Worm (Caenorhabditis elegans) whole organism, L1 larva: Measurements from ENCODE around the gene nifk-1.

Experiments used
- C04F5.9 ChIP-seq: sonication (generic microtip); optimal IDR thresholded peaks from 2 replicates; lab custom pipeline; 2016; ENCODE audit warnings: missing genetic modification characterization, missing compliant biosample characterization
- C16A3.4 ChIP-seq: fragments of 150-350 bp; optimal IDR thresholded peaks from 2 replicates; lab custom pipeline; 2014; ENCODE audit warnings: missing biosample characterization, missing genetic modification characterization
- C34B4.2 ChIP-seq: sonication (generic microtip); optimal IDR thresholded peaks from 2 replicates; lab custom pipeline; 2017; ENCODE audit warnings: mild to moderate bottlenecking, missing genetic modification characterization, missing compliant biosample characterization
- F16B12.6 ChIP-seq: fragments of 150-350 bp; optimal IDR thresholded peaks from 2 replicates; lab custom pipeline; 2014; ENCODE audit warnings: missing biosample characterization, missing genetic modification characterization
- aha-1 ChIP-seq: fragments of 150-350 bp; optimal IDR thresholded peaks from 2 replicates; lab custom pipeline; 2014; ENCODE audit warnings: missing biosample characterization, missing genetic modification characterization
- ama-1 ChIP-seq: fragments of 150-350 bp; optimal IDR thresholded peaks from 2 replicates; lab custom pipeline; 2014
- ceh-63 ChIP-seq: fragments of 200-800 bp; sonication (Bioruptor generic); optimal IDR thresholded peaks from 2 replicates; lab custom pipeline; 2018; ENCODE audit warnings: mild to moderate bottlenecking, missing genetic modification characterization, missing compliant biosample characterization
- ceh-8 ChIP-seq: fragments of 200-800 bp; sonication (Bioruptor generic); optimal IDR thresholded peaks from 2 replicates; lab custom pipeline; 2018; ENCODE audit warnings: mild to moderate bottlenecking, missing genetic modification characterization, moderate library complexity, missing compliant biosample characterization
- ceh-82 ChIP-seq, 3 experiments: fragments of 150-350 bp in 1 of 3; sonication (generic microtip) in 2 of 3; optimal IDR thresholded peaks; 2 replicates each; lab custom pipeline; 2014 to 2017; ENCODE audit warnings: missing biosample characterization in 3 of 3, missing genetic modification characterization in 3 of 3
- ceh-88 ChIP-seq: fragments of 200-800 bp; sonication (Bioruptor generic); IDR thresholded peaks from 2 replicates; pipeline ENCODE4 v1.3.6; 2022; ENCODE audit warnings: missing genetic modification characterization, missing compliant biosample characterization
- dsc-1 ChIP-seq: sonication (generic microtip); optimal IDR thresholded peaks from 2 replicates; lab custom pipeline; 2016; ENCODE audit warnings: mild to moderate bottlenecking, missing genetic modification characterization, missing compliant biosample characterization
- egl-13 ChIP-seq: sonication (generic microtip); optimal IDR thresholded peaks from 2 replicates; lab custom pipeline; 2016; ENCODE audit warnings: missing genotype, missing genetic modification reagents, missing genetic modification characterization, missing compliant biosample characterization
- elt-2 ChIP-seq: sonication (generic microtip); optimal IDR thresholded peaks from 2 replicates; lab custom pipeline; 2016; ENCODE audit warnings: missing genetic modification characterization, mild to moderate bottlenecking, inconsistent platforms, missing compliant biosample characterization, missing genetic modification reagents
- fos-1 ChIP-seq: fragments of 150-350 bp; optimal IDR thresholded peaks from 2 replicates; lab custom pipeline; 2014; ENCODE audit warnings: missing biosample characterization, missing genetic modification characterization
- hlh-17 ChIP-seq: fragments of 200-800 bp; sonication (Bioruptor generic); optimal IDR thresholded peaks from 2 replicates; lab custom pipeline; 2018; ENCODE audit warnings: missing genetic modification characterization, mild to moderate bottlenecking, missing compliant biosample characterization, moderate library complexity, borderline replicate concordance
- hlh-4 ChIP-seq: sonication (generic microtip); optimal IDR thresholded peaks from 2 replicates; lab custom pipeline; 2016; ENCODE audit warnings: mild to moderate bottlenecking, missing genetic modification characterization, missing compliant biosample characterization
- irx-1 ChIP-seq: sonication (generic microtip); optimal IDR thresholded peaks from 2 replicates; lab custom pipeline; 2016; ENCODE audit warnings: missing genetic modification characterization, missing compliant biosample characterization
- isw-1 ChIP-seq: fragments of 200-800 bp; sonication (Bioruptor generic); IDR thresholded peaks from 2 replicates; pipeline ENCODE4 v1.3.6; 2022; ENCODE audit warnings: missing genetic modification characterization, missing compliant biosample characterization
- lin-15B ChIP-seq: fragments of 150-350 bp; sonication (generic microtip); optimal IDR thresholded peaks from 3 replicates; lab custom pipeline; 2014; ENCODE audit warnings: missing biosample characterization, missing genetic modification characterization
- lin-39 ChIP-seq: fragments of 150-350 bp; optimal IDR thresholded peaks from 2 replicates; lab custom pipeline; 2014; ENCODE audit warnings: missing biosample characterization, missing genetic modification reagents, missing genetic modification characterization
- lir-3 ChIP-seq: sonication (generic microtip); optimal IDR thresholded peaks from 2 replicates; lab custom pipeline; 2016; ENCODE audit warnings: mild to moderate bottlenecking, missing genetic modification characterization, moderate library complexity, missing compliant biosample characterization; ENCODE audit not compliant: poor library complexity
- mef-2 ChIP-seq: fragments of 150-350 bp; optimal IDR thresholded peaks from 2 replicates; lab custom pipeline; 2014; ENCODE audit warnings: missing biosample characterization, missing genetic modification characterization
- nhr-11 ChIP-seq: fragments of 150-350 bp; optimal IDR thresholded peaks from 2 replicates; lab custom pipeline; 2014; ENCODE audit warnings: missing biosample characterization, missing genetic modification characterization
- nhr-19 ChIP-seq: fragments of 200-800 bp; sonication (Bioruptor generic); conservative IDR thresholded peaks from 2 replicates; pipeline ENCODE4 v1.3.6; 2022; ENCODE audit warnings: missing genetic modification characterization, missing compliant biosample characterization
- nhr-237 ChIP-seq: fragments of 150-350 bp; optimal IDR thresholded peaks from 2 replicates; lab custom pipeline; 2014; ENCODE audit warnings: missing biosample characterization, missing genetic modification characterization
- nhr-47 ChIP-seq: sonication (generic microtip); optimal IDR thresholded peaks from 2 replicates; lab custom pipeline; 2016; ENCODE audit warnings: mild to moderate bottlenecking, missing genetic modification characterization, moderate library complexity, missing compliant biosample characterization
- nhr-85 ChIP-seq: sonication (generic microtip); peaks from one replicate; lab custom pipeline; 2016; ENCODE audit warnings: missing genetic modification characterization, inconsistent platforms, missing compliant biosample characterization
- nhr-90 ChIP-seq: sonication (generic microtip); optimal IDR thresholded peaks from 2 replicates; lab custom pipeline; 2016; ENCODE audit warnings: mild to moderate bottlenecking, missing genetic modification characterization, missing compliant biosample characterization; ENCODE audit not compliant: poor library complexity
- pag-3 ChIP-seq: sonication (generic microtip); optimal IDR thresholded peaks from 2 replicates; lab custom pipeline; 2017; ENCODE audit warnings: missing genetic modification characterization, mild to moderate bottlenecking, missing compliant biosample characterization, antibody characterized with exemption, borderline replicate concordance; ENCODE audit not compliant: insufficient read depth
- pax-3 ChIP-seq: fragments of 200-800 bp; sonication (Bioruptor generic); optimal IDR thresholded peaks from 2 replicates; lab custom pipeline; 2018; ENCODE audit warnings: mild to moderate bottlenecking, missing genetic modification characterization, moderate library complexity, missing compliant biosample characterization
- snpc-4 ChIP-seq: fragments of 150-350 bp; optimal IDR thresholded peaks from 2 replicates; lab custom pipeline; 2014; ENCODE audit warnings: missing biosample characterization, missing genetic modification characterization
- sox-4 ChIP-seq: sonication (generic microtip); optimal IDR thresholded peaks from 2 replicates; lab custom pipeline; 2016; ENCODE audit warnings: missing genetic modification characterization, missing compliant biosample characterization
- swsn-7 ChIP-seq: sonication (generic microtip); optimal IDR thresholded peaks from 2 replicates; lab custom pipeline; 2016; ENCODE audit warnings: missing genetic modification characterization, missing compliant biosample characterization
- tbx-2 ChIP-seq: sonication (generic microtip); optimal IDR thresholded peaks from 2 replicates; lab custom pipeline; 2016; ENCODE audit warnings: missing genetic modification characterization, missing compliant biosample characterization
- tlp-1 ChIP-seq: fragments of 150-350 bp; optimal IDR thresholded peaks from 2 replicates; lab custom pipeline; 2014; ENCODE audit warnings: missing biosample characterization, missing genetic modification characterization
- unc-130 ChIP-seq: fragments of 150-350 bp; optimal IDR thresholded peaks from 2 replicates; lab custom pipeline; 2017; ENCODE audit warnings: missing biosample characterization, missing genetic modification characterization, inconsistent platforms
- unc-62 ChIP-seq: fragments of 150-350 bp; optimal IDR thresholded peaks from 2 replicates; lab custom pipeline; 2014; ENCODE audit warnings: missing biosample characterization, missing genetic modification reagents, missing genetic modification characterization
- unc-86 ChIP-seq: sonication (generic microtip); optimal IDR thresholded peaks from 2 replicates; lab custom pipeline; 2016; ENCODE audit warnings: missing genetic modification characterization, missing compliant biosample characterization
- unc-98 ChIP-seq: fragments of 200-800 bp; sonication (Bioruptor generic); IDR thresholded peaks from 2 replicates; pipeline ENCODE4 v1.3.6; 2022; ENCODE audit warnings: missing genetic modification characterization, missing compliant biosample characterization
- vab-15 ChIP-seq: sonication (generic microtip); optimal IDR thresholded peaks from 2 replicates; lab custom pipeline; 2017; ENCODE audit warnings: missing genotype, mild to moderate bottlenecking, missing genetic modification characterization, missing compliant biosample characterization
- xbp-1 ChIP-seq: sonication (generic microtip); optimal IDR thresholded peaks from 2 replicates; lab custom pipeline; 2016; ENCODE audit warnings: missing genetic modification characterization, missing compliant biosample characterization
- zip-4 ChIP-seq: fragments of 200-800 bp; sonication (Bioruptor generic); optimal IDR thresholded peaks from 2 replicates; lab custom pipeline; 2018; ENCODE audit warnings: mild to moderate bottlenecking, missing genetic modification characterization, moderate library complexity, missing compliant biosample characterization
- ztf-11 ChIP-seq, 2 experiments: sonication (generic microtip); optimal IDR thresholded peaks; 2 replicates each; lab custom pipeline; 2016 to 2017; ENCODE audit warnings: missing genetic modification characterization in 2 of 2, missing biosample characterization in 1 of 2, missing compliant biosample characterization in 1 of 2

Gene nifk-1

ce11 chrIII:4689595-4689994 lies 3.5 kb downstream of the nifk-1 start (continued):
- TF ChIP-seq ceh-88 (GFP tag; lab: Robert Waterston, UW) = no peak
- TF ChIP-seq tlp-1 = no peak
- peak; percentile 76 for TF ChIP-seq unc-130 (tag; lab: Kevin White, UChicago)
- no peak for TF ChIP-seq lin-15B
- no peak for TF ChIP-seq pag-3
- peak; percentile 68 for TF ChIP-seq nhr-85 (tag; lab: Kevin White, UChicago)
- TF ChIP-seq lir-3 (tag; lab: Kevin White, UChicago) = no peak
- no peak for TF ChIP-seq snpc-4 (tag; lab: Kevin White, UChicago)
- peak; percentile 73 for TF ChIP-seq nhr-47 (tag; lab: Kevin White, UChicago)
- TF ChIP-seq nhr-19 = peak; percentile 77
- TF ChIP-seq hlh-4 (tag; lab: Kevin White, UChicago) = no peak
- peak; percentile 34 for TF ChIP-seq fos-1
- no peak for TF ChIP-seq nhr-11 (tag; lab: Kevin White, UChicago)
- TF ChIP-seq ama-1 (lab: Kevin White, UChicago) = peak; percentile 66
- peak; percentile 71 for TF ChIP-seq elt-2 (tag; lab: Kevin White, UChicago)
- TF ChIP-seq vab-15 (tag; lab: Kevin White, UChicago) = no peak
- TF ChIP-seq pax-3 (tag; lab: Kevin White, UChicago) = peak; percentile 42
- TF ChIP-seq isw-1 (GFP tag; lab: Robert Waterston, UW) = no peak
- TF ChIP-seq aha-1 (tag; lab: Kevin White, UChicago) = no peak
- peak; percentile 5 for TF ChIP-seq mef-2 (tag; lab: Kevin White, UChicago)
- TF ChIP-seq swsn-7 = peak; percentile 70
- peak; percentile 4 for TF ChIP-seq zip-4 (GFP tag; lab: Kevin White, UChicago)
- TF ChIP-seq egl-13 = no peak
- no peak for TF ChIP-seq hlh-17 (GFP tag; lab: Kevin White, UChicago)
- TF ChIP-seq lin-39 (tag; lab: Kevin White, UChicago) = no peak
- peak in 1 of 2 experiments; percentile 15 for TF ChIP-seq ztf-11 (tag; optimal IDR thresholded peaks at IDR 0.05; lab: Kevin White, UChicago)
- peak; percentile 46 for TF ChIP-seq C04F5.9 (tag; lab: Kevin White, UChicago)
- no peak for TF ChIP-seq F16B12.6
- TF ChIP-seq dsc-1 (tag; lab: Kevin White, UChicago) = peak; percentile 73
- TF ChIP-seq nhr-237 (tag; lab: Kevin White, UChicago) = no peak
- no peak for TF ChIP-seq ceh-63 (GFP tag; lab: Kevin White, UChicago)
- TF ChIP-seq irx-1 (tag; lab: Kevin White, UChicago) = peak; percentile 56
- no peak for TF ChIP-seq unc-62 (GFP tag; lab: Kevin White, UChicago)
- TF ChIP-seq C16A3.4 (tag; lab: Kevin White, UChicago) = peak; percentile 82
- TF ChIP-seq unc-98 (GFP tag; lab: Robert Waterston, UW) = no peak
- TF ChIP-seq unc-86 = peak; percentile 6
- no peak for TF ChIP-seq C34B4.2 (tag; lab: Kevin White, UChicago)
- TF ChIP-seq tbx-2 (tag; lab: Kevin White, UChicago) = peak; percentile 53
- peak; percentile 20 to 64 (median 61) for TF ChIP-seq ceh-82 (tag; optimal IDR thresholded peaks at IDR 0.05; lab: Kevin White, UChicago)

ce11 chrIII:4688965-4689364 lies 4.1 kb downstream of the nifk-1 start, which contains the start of gene ppat-1:
Gene ppat-1, plus strand, starts transcription at chrIII:4689280.
- TF ChIP-seq sox-4 (no peak), xbp-1 (no peak), nhr-90 (tag; lab: Kevin White, UChicago) (no peak), ceh-8 (GFP tag; lab: Kevin White, UChicago) (peak; percentile 2)
